Fruit fly (Drosophila melanogaster): ENCODE results near the gene Strump.

The Strump gene

dm6 chr3L:16166217-16166997, 44.6 kb downstream of the Strump start (continued):
- TF ChIP-seq Doc2 (GFP tag; IDR thresholded peaks at IDR 0.05) (no peak), z (GFP tag; IDR thresholded peaks at IDR 0.05) (no peak), stwl (tag; optimal IDR thresholded peaks at IDR 0.05) (no peak), CG16815 (GFP tag; optimal IDR thresholded peaks at IDR 0.05) (no peak), Dll (GFP tag; IDR thresholded peaks at IDR 0.05; ENCODE audit: partially characterized antibody) (no peak), CG8290 (GFP tag; optimal IDR thresholded peaks at IDR 0.05) (no peak), CG8290 (tag; optimal IDR thresholded peaks at IDR 0.05) (no peak), CG3847 (GFP tag; IDR thresholded peaks at IDR 0.05) (no peak), CG10654 (GFP tag; optimal IDR thresholded peaks at IDR 0.05) (no peak), dmrt11E (tag; optimal IDR thresholded peaks at IDR 0.05) (no peak), crol (GFP tag; IDR thresholded peaks at IDR 0.05) (peak; percentile 91), fd64A (GFP tag; optimal IDR thresholded peaks at IDR 0.05) (no peak), wor (GFP tag; IDR thresholded peaks at IDR 0.05) (no peak), CG11398 (GFP tag; optimal IDR thresholded peaks at IDR 0.05) (no peak), CG7357 (GFP tag; IDR thresholded peaks at IDR 0.05) (no peak), CG32772 (GFP tag; IDR thresholded peaks at IDR 0.05) (peak; percentile 19; the same call in 1 of the 2 replicates), otp (GFP tag; IDR thresholded peaks at IDR 0.05) (peak; percentile 62; the same call in 2 of the 3 replicates), CG12071 (GFP tag; optimal IDR thresholded peaks at IDR 0.05) (no peak), bigmax (GFP tag; optimal IDR thresholded peaks at IDR 0.05) (no peak), gce (GFP tag; IDR thresholded peaks at IDR 0.05) (no peak), dpn (GFP tag; optimal IDR thresholded peaks at IDR 0.05) (no peak), CG14965 (GFP tag; optimal IDR thresholded peaks at IDR 0.05; ENCODE audit: borderline replicate concordance) (no peak), CG3407 (GFP tag; optimal IDR thresholded peaks at IDR 0.05) (no peak), Oaz (GFP tag; IDR thresholded peaks at IDR 0.05) (no peak), dan (GFP tag; IDR thresholded peaks at IDR 0.05) (no peak), Jarid2 (GFP tag; optimal IDR thresholded peaks at IDR 0.05) (no peak), pzg (GFP tag; optimal IDR thresholded peaks at IDR 0.05) (no peak), zf30C (GFP tag; optimal IDR thresholded peaks at IDR 0.05) (no peak), CG42726 (GFP tag; IDR thresholded peaks at IDR 0.05; ENCODE audit: partially characterized antibody) (no peak), btn (GFP tag; optimal IDR thresholded peaks at IDR 0.05) (no peak), sr (GFP tag; IDR thresholded peaks at IDR 0.05) (no peak), CG17385 (GFP tag; optimal IDR thresholded peaks at IDR 0.05) (no peak), tup (GFP tag; optimal IDR thresholded peaks at IDR 0.05) (no peak), sna (GFP tag; IDR thresholded peaks at IDR 0.05; ENCODE audit: partially characterized antibody) (0 out of 2 replicates have a peak, but pooled peaks have one; percentile 37), ken (GFP tag; IDR thresholded peaks at IDR 0.05) (no peak), CG17802 (tag; optimal IDR thresholded peaks at IDR 0.05) (no peak), CG17359 (tag; optimal IDR thresholded peaks at IDR 0.05) (peak; percentile 31), CG6175 (GFP tag; IDR thresholded peaks at IDR 0.05) (0 out of 3 replicates have a peak, but pooled peaks have one; percentile 29), CG17912 (GFP tag; optimal IDR thresholded peaks at IDR 0.05) (no peak), CG15601 (tag; optimal IDR thresholded peaks at IDR 0.05) (no peak), chinmo (GFP tag; IDR thresholded peaks at IDR 0.05; ENCODE audit: partially characterized antibody) (0 out of 4 replicates have a peak, but pooled peaks have one; percentile 39), Deaf1 (tag; optimal IDR thresholded peaks at IDR 0.05) (no peak), ssp (GFP tag; IDR thresholded peaks at IDR 0.05) (no peak), CG7839 (tag; optimal IDR thresholded peaks at IDR 0.05) (no peak), CG7556 (GFP tag; optimal IDR thresholded peaks at IDR 0.05) (no peak), Spps (tag; optimal IDR thresholded peaks at IDR 0.05) (no peak), gro (GFP tag; optimal IDR thresholded peaks at IDR 0.05) (no peak), zfh1 (GFP tag; IDR thresholded peaks at IDR 0.05) (no peak), CG7271 (tag; optimal IDR thresholded peaks at IDR 0.05) (no peak), bbx (GFP tag; IDR thresholded peaks at IDR 0.05; ENCODE audit: partially characterized antibody) (no peak)
